Worm (Caenorhabditis elegans) whole organism, midembryonic: ENCODE results near the gene C18H9.5.

Experiments used
- cog-1 ChIP-seq: sonication (generic microtip); optimal IDR thresholded peaks from 2 replicates; lab custom pipeline; 2016; ENCODE audit warnings: missing genetic modification characterization, missing compliant biosample characterization
- flt-1 ChIP-seq: fragments of 200-800 bp; sonication (Bioruptor generic); IDR thresholded peaks from 2 replicates; pipeline ENCODE4 v1.3.6; 2022; ENCODE audit warnings: missing genetic modification characterization, missing compliant biosample characterization
- klf-2 ChIP-seq: fragments of 200-800 bp; sonication (Bioruptor generic); conservative IDR thresholded peaks from 2 replicates; pipeline ENCODE4 v1.3.6; 2022; ENCODE audit warnings: missing genetic modification reagents, missing genetic modification characterization, missing compliant biosample characterization
- med-1 ChIP-seq: sonication (generic microtip); optimal IDR thresholded peaks from 2 replicates; lab custom pipeline; 2017; ENCODE audit warnings: missing genetic modification characterization, mild to moderate bottlenecking, missing compliant biosample characterization, antibody characterized with exemption, missing genetic modification reagents; ENCODE audit not compliant: insufficient read depth
- tab-1 ChIP-seq: fragments of 200-800 bp; sonication (Bioruptor generic); IDR thresholded peaks from 2 replicates; pipeline ENCODE4 v1.3.6; 2022; ENCODE audit warnings: missing genetic modification characterization, missing compliant biosample characterization
- ztf-23 ChIP-seq: fragments of 200-800 bp; sonication (Bioruptor generic); IDR thresholded peaks from 2 replicates; pipeline ENCODE4 v1.3.6; 2022; ENCODE audit warnings: missing genetic modification reagents, missing genetic modification characterization, missing compliant biosample characterization
- ztf-29 ChIP-seq: fragments of 200-800 bp; sonication (Bioruptor generic); IDR thresholded peaks from 2 replicates; pipeline ENCODE4 v1.3.6; 2022; ENCODE audit warnings: missing genetic modification reagents, missing genetic modification characterization, missing compliant biosample characterization

DNA sequence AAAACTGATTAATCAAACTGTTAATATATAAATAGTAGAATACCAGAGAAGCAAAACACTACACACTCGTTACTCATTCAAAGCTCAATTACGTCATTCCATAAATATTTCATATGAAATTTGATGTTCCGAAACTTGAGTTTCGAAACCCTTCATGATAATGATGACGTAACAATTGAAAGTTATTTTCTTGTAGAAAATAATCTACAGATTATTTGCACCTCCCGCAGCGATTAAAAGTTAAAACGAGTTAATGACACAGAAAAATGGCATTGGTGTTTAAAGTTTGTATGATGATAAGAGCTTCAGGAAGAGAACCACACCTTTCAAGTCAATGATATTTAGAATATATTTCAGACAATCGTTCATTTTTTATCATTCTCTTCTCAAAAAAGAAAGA lies 21.5 kb downstream of the C18H9.5 start, which contains the start of gene H43E16.1:
- no peak for TF ChIP-seq med-1 (GFP tag; lab: Kevin White, UChicago)
- TF ChIP-seq ztf-23 = no peak
- TF ChIP-seq flt-1 (GFP tag; lab: Robert Waterston, UW) = no peak
- TF ChIP-seq tab-1 (GFP tag; lab: Robert Waterston, UW) = no peak
- no peak for TF ChIP-seq cog-1 (tag; lab: Kevin White, UChicago)
- no peak for TF ChIP-seq ztf-29 (GFP tag; lab: Robert Waterston, UW)
- TF ChIP-seq klf-2 (GFP tag; lab: Robert Waterston, UW) = no peak
